Fruit fly (Drosophila melanogaster) whole organism, prepupa: ENCODE data around the gene shd.

ENCODE experiments used
- Blimp-1 ChIP-seq: fragments of 200-800 bp; sonication (Bioruptor generic); optimal IDR thresholded peaks from 3 replicates; lab custom pipeline; 2017; ENCODE audit warnings: missing biosample characterization, missing genetic modification characterization, mild to moderate bottlenecking, moderate library complexity, missing genetic modification reagents
- CG10631 ChIP-seq: fragments of 200-800 bp; sonication (Bioruptor generic); optimal IDR thresholded peaks from 2 replicates; lab custom pipeline; 2016; ENCODE audit warnings: missing biosample characterization, missing genetic modification characterization
- CG11762 ChIP-seq: fragments of 200-800 bp; sonication (Bioruptor generic); optimal IDR thresholded peaks from 3 replicates; lab custom pipeline; 2016; ENCODE audit warnings: missing biosample characterization, missing genetic modification characterization; ENCODE audit not compliant: insufficient read depth
- CG11902 ChIP-seq: fragments of 200-800 bp; sonication (Bioruptor generic); optimal IDR thresholded peaks from 3 replicates; lab custom pipeline; 2016; ENCODE audit warnings: missing biosample characterization, missing genetic modification characterization
- CG15336 ChIP-seq: fragments of 200-800 bp; sonication (Bioruptor generic); IDR thresholded peaks from 2 replicates; pipeline ENCODE4 v1.3.6; 2022; ENCODE audit warnings: missing biosample characterization, missing genetic modification characterization
- CG1621 ChIP-seq: fragments of 200-800 bp; sonication (Bioruptor generic); optimal IDR thresholded peaks from 3 replicates; lab custom pipeline; 2018; ENCODE audit warnings: missing biosample characterization, mild to moderate bottlenecking, missing genetic modification characterization
- CG31627 ChIP-seq: fragments of 200-800 bp; sonication (Bioruptor generic); optimal IDR thresholded peaks from 3 replicates; lab custom pipeline; 2016; ENCODE audit warnings: missing biosample characterization, missing genetic modification characterization
- CG32006 ChIP-seq: fragments of 200-800 bp; sonication (Bioruptor generic); optimal IDR thresholded peaks from 3 replicates; lab custom pipeline; 2017; ENCODE audit warnings: missing biosample characterization, mild to moderate bottlenecking, missing genetic modification characterization
- CG34406 ChIP-seq: fragments of 200-800 bp; sonication (Bioruptor generic); optimal IDR thresholded peaks from 3 replicates; lab custom pipeline; 2016; ENCODE audit warnings: missing biosample characterization, missing genetic modification characterization
- CG4318 ChIP-seq: fragments of 200-800 bp; sonication (Bioruptor generic); optimal IDR thresholded peaks from 3 replicates; lab custom pipeline; 2017; ENCODE audit warnings: missing biosample characterization, mild to moderate bottlenecking, missing genetic modification characterization
- CG6163 ChIP-seq: fragments of 200-800 bp; sonication (Bioruptor generic); IDR thresholded peaks from 3 replicates; pipeline ENCODE4 v1.3.6; 2022; ENCODE audit warnings: missing biosample characterization, missing genetic modification characterization
- CG6276 ChIP-seq: fragments of 200-800 bp; sonication (Bioruptor generic); optimal IDR thresholded peaks from 2 replicates; lab custom pipeline; 2017; ENCODE audit warnings: missing biosample characterization, mild to moderate bottlenecking, missing genetic modification characterization
- CG6808 ChIP-seq: fragments of 200-800 bp; sonication (Bioruptor generic); optimal IDR thresholded peaks from 3 replicates; lab custom pipeline; 2017; ENCODE audit warnings: missing biosample characterization, missing genetic modification characterization, mild to moderate bottlenecking, moderate library complexity, missing genetic modification reagents
- CG6854 ChIP-seq: fragments of 200-800 bp; sonication (Bioruptor generic); optimal IDR thresholded peaks from 2 replicates; lab custom pipeline; 2017; ENCODE audit warnings: missing biosample characterization, mild to moderate bottlenecking, missing genetic modification characterization
- CG7368 ChIP-seq: fragments of 200-800 bp; sonication (Bioruptor generic); optimal IDR thresholded peaks from 3 replicates; lab custom pipeline; 2016; ENCODE audit warnings: missing biosample characterization, missing genetic modification characterization
- CG8119 ChIP-seq: fragments of 200-800 bp; sonication (Bioruptor generic); IDR thresholded peaks from 3 replicates; pipeline ENCODE4 v1.3.6; 2022; ENCODE audit warnings: missing biosample characterization, missing genetic modification characterization
- CG8319 ChIP-seq: fragments of 200-800 bp; sonication (Bioruptor generic); optimal IDR thresholded peaks from 3 replicates; lab custom pipeline; 2016; ENCODE audit warnings: missing biosample characterization, missing genetic modification characterization
- CG8632 ChIP-seq: fragments of 200-800 bp; sonication (Bioruptor generic); optimal IDR thresholded peaks from 3 replicates; lab custom pipeline; 2016; ENCODE audit warnings: missing biosample characterization, missing genetic modification characterization
- CG9139 ChIP-seq: fragments of 200-800 bp; sonication (Bioruptor generic); optimal IDR thresholded peaks from 3 replicates; lab custom pipeline; 2017; ENCODE audit warnings: missing biosample characterization, mild to moderate bottlenecking, missing genetic modification characterization
- Eip75B ChIP-seq: fragments of 200-800 bp; sonication (Bioruptor generic); optimal IDR thresholded peaks from 3 replicates; lab custom pipeline; 2016; ENCODE audit warnings: missing biosample characterization, missing genetic modification characterization
- Eip78C ChIP-seq: fragments of 200-800 bp; sonication (Bioruptor generic); peaks from one replicate; lab custom pipeline; 2016; ENCODE audit warnings: missing biosample characterization, missing genetic modification characterization
- Ets21C ChIP-seq: fragments of 200-800 bp; sonication (Bioruptor generic); optimal IDR thresholded peaks from 3 replicates; lab custom pipeline; 2016; ENCODE audit warnings: missing biosample characterization, missing genetic modification characterization
- Ets96B ChIP-seq: fragments of 200-800 bp; optimal IDR thresholded peaks from 2 replicates; lab custom pipeline; 2019; ENCODE audit warnings: missing biosample characterization, mild to moderate bottlenecking, missing genetic modification characterization, moderate library complexity
- Hr38 ChIP-seq: sonication (Bioruptor generic); optimal IDR thresholded peaks from 2 replicates; lab custom pipeline; 2016; ENCODE audit warnings: missing biosample characterization, missing genetic modification characterization
- Hr39 ChIP-seq: fragments of 200-800 bp; sonication (Bioruptor generic); optimal IDR thresholded peaks from 2 replicates; lab custom pipeline; 2016; ENCODE audit warnings: missing biosample characterization, missing genetic modification characterization
- Hr4 ChIP-seq: fragments of 200-800 bp; sonication (Bioruptor generic); optimal IDR thresholded peaks from 3 replicates; lab custom pipeline; 2016; ENCODE audit warnings: missing biosample characterization, missing genetic modification characterization
- Met ChIP-seq: fragments of 200-800 bp; sonication (Bioruptor generic); optimal IDR thresholded peaks from 3 replicates; lab custom pipeline; 2016; ENCODE audit warnings: missing biosample characterization, missing genetic modification characterization
- Sox102F ChIP-seq: fragments of 200-800 bp; sonication (Bioruptor generic); optimal IDR thresholded peaks from 2 replicates; lab custom pipeline; 2016; ENCODE audit warnings: missing biosample characterization, mild to moderate bottlenecking, missing genetic modification characterization
- Sox14 ChIP-seq: fragments of 200-800 bp; sonication (Bioruptor generic); optimal IDR thresholded peaks from 3 replicates; lab custom pipeline; 2016; ENCODE audit warnings: missing biosample characterization, missing genetic modification characterization
- acj6 ChIP-seq: fragments of 200-800 bp; sonication (Bioruptor generic); optimal IDR thresholded peaks from 3 replicates; lab custom pipeline; 2016; ENCODE audit warnings: missing biosample characterization, missing genetic modification characterization
- cyc ChIP-seq: fragments of 200-800 bp; sonication (Bioruptor generic); optimal IDR thresholded peaks from 3 replicates; lab custom pipeline; 2016; ENCODE audit warnings: missing biosample characterization, missing genetic modification characterization
- dac ChIP-seq: fragments of 200-800 bp; sonication (Bioruptor generic); optimal IDR thresholded peaks from 2 replicates; lab custom pipeline; 2017; ENCODE audit warnings: missing biosample characterization, mild to moderate bottlenecking, missing genetic modification characterization
- dsx ChIP-seq: fragments of 200-800 bp; optimal IDR thresholded peaks from 3 replicates; lab custom pipeline; 2019; ENCODE audit warnings: missing biosample characterization, mild to moderate bottlenecking, missing genetic modification characterization, moderate library complexity; ENCODE audit not compliant: poor library complexity, severe bottlenecking
- fd59A ChIP-seq: fragments of 200-800 bp; sonication (Bioruptor generic); optimal IDR thresholded peaks from 2 replicates; lab custom pipeline; 2017; ENCODE audit warnings: missing biosample characterization, mild to moderate bottlenecking, missing genetic modification characterization, missing genetic modification reagents
- fd85E ChIP-seq: fragments of 200-800 bp; sonication (Bioruptor generic); optimal IDR thresholded peaks from 3 replicates; lab custom pipeline; 2016; ENCODE audit warnings: missing biosample characterization, missing genetic modification characterization
- fkh ChIP-seq: fragments of 200-800 bp; sonication (Bioruptor generic); optimal IDR thresholded peaks from 3 replicates; lab custom pipeline; 2017; ENCODE audit warnings: missing biosample characterization, mild to moderate bottlenecking, missing genetic modification characterization, moderate library complexity
- lz ChIP-seq: fragments of 200-800 bp; sonication (Bioruptor generic); optimal IDR thresholded peaks from 3 replicates; lab custom pipeline; 2016; ENCODE audit warnings: missing biosample characterization, missing genetic modification characterization
- net ChIP-seq: fragments of 200-800 bp; sonication (Bioruptor generic); optimal IDR thresholded peaks from 3 replicates; lab custom pipeline; 2016; ENCODE audit warnings: missing biosample characterization, missing genetic modification characterization
- pdm3 ChIP-seq: fragments of 200-800 bp; sonication (Bioruptor generic); optimal IDR thresholded peaks from 3 replicates; lab custom pipeline; 2016; ENCODE audit warnings: missing biosample characterization, missing genetic modification characterization
- salr ChIP-seq, 2 experiments: fragments of 200-800 bp; sonication (Bioruptor generic); optimal IDR thresholded peaks; 3 replicates each; lab custom pipeline; 2016 to 2018; ENCODE audit warnings: missing biosample characterization in 2 of 2, missing genetic modification characterization in 2 of 2, mild to moderate bottlenecking in 1 of 2
- ss ChIP-seq, 2 experiments: fragments of 200-800 bp; sonication (Bioruptor generic); optimal IDR thresholded peaks; 2 replicates in 1 of 2; 3 replicates in 1 of 2; lab custom pipeline; 2017 to 2018; ENCODE audit warnings: mild to moderate bottlenecking in 2 of 2, missing biosample characterization in 2 of 2, missing genetic modification characterization in 2 of 2, moderate library complexity in 1 of 2
- svp ChIP-seq: fragments of 200-800 bp; sonication (Bioruptor generic); peaks from one replicate; lab custom pipeline; 2016; ENCODE audit warnings: missing biosample characterization, missing genetic modification characterization
- topi ChIP-seq: fragments of 200-800 bp; sonication (Bioruptor generic); optimal IDR thresholded peaks from 3 replicates; lab custom pipeline; 2016; ENCODE audit warnings: missing biosample characterization, missing genetic modification characterization
- vri ChIP-seq: fragments of 200-800 bp; sonication (Bioruptor generic); optimal IDR thresholded peaks from 3 replicates; lab custom pipeline; 2016; ENCODE audit warnings: missing biosample characterization, mild to moderate bottlenecking, missing genetic modification characterization

Gene shd

dm6 chr3L:14611406-14612335 is 2.6 kb upstream of the shd start (continued):
- TF ChIP-seq Blimp-1 (GFP tag; lab: Kevin White, UChicago) (no peak), CG11902 (no peak), CG34406 (GFP tag; lab: Kevin White, UChicago) (peak; percentile 26), Met (GFP tag; lab: Kevin White, UChicago) (no peak), CG8119 (GFP tag; lab: Robert Waterston, UW) (no peak), Hr39 (GFP tag; lab: Kevin White, UChicago) (no peak), acj6 (GFP tag; lab: Kevin White, UChicago) (peak; percentile 21), fd85E (GFP tag; lab: Kevin White, UChicago) (no peak), CG31627 (no peak), pdm3 (GFP tag; lab: Kevin White, UChicago) (no peak), CG6163 (no peak), cyc (GFP tag; lab: Kevin White, UChicago) (no peak), Ets21C (GFP tag; lab: Kevin White, UChicago) (no peak), CG9139 (GFP tag; lab: Kevin White, UChicago) (peak; percentile 17), fd59A (GFP tag; lab: Kevin White, UChicago) (no peak), svp (GFP tag; lab: Kevin White, UChicago) (no peak), vri (GFP tag; lab: Kevin White, UChicago) (no peak), CG6276 (GFP tag; lab: Kevin White, UChicago) (no peak)

- TF ChIP-seq CG32006 (GFP tag; lab: Kevin White, UChicago) (peak; percentile 86), lz (GFP tag; lab: Kevin White, UChicago) (peak; percentile 25), cyc (GFP tag; lab: Kevin White, UChicago) (peak; percentile 36), svp (GFP tag; lab: Kevin White, UChicago) (no peak), CG1621 (tag; lab: Kevin White, UChicago) (peak; percentile 51), Hr38 (GFP tag; lab: Kevin White, UChicago) (no peak), CG6808 (GFP tag; lab: Kevin White, UChicago) (peak; percentile 73), Eip75B (peak; percentile 37), Hr4 (GFP tag; lab: Kevin White, UChicago) (peak; percentile 61), topi (GFP tag; lab: Kevin White, UChicago) (peak; percentile 29), fd85E (GFP tag; lab: Kevin White, UChicago) (no peak), Hr39 (GFP tag; lab: Kevin White, UChicago) (peak; percentile 10), Ets21C (GFP tag; lab: Kevin White, UChicago) (no peak), vri (GFP tag; lab: Kevin White, UChicago) (peak; percentile 96), CG8319 (GFP tag; lab: Kevin White, UChicago) (no peak), ss (GFP tag; optimal IDR thresholded peaks at IDR 0.05; lab: Kevin White, UChicago) (peak in 1 of 2 experiments; percentile 51), Eip78C (peak; percentile 91), CG8119 (GFP tag; lab: Robert Waterston, UW) (peak; percentile 72), fkh (GFP tag; lab: Kevin White, UChicago) (peak; percentile 77), CG10631 (GFP tag; lab: Kevin White, UChicago) (peak; percentile 64), CG8632 (GFP tag; lab: Kevin White, UChicago) (peak; percentile 14), fd59A (GFP tag; lab: Kevin White, UChicago) (peak; percentile 71), CG6854 (GFP tag; lab: Kevin White, UChicago) (no peak), dac (no peak), pdm3 (GFP tag; lab: Kevin White, UChicago) (peak; percentile 73), Sox14 (GFP tag; lab: Kevin White, UChicago) (peak; percentile 43), CG7368 (GFP tag; lab: Kevin White, UChicago) (no peak), CG11902 (peak; percentile 22), dsx (GFP tag; lab: Kevin White, UChicago) (peak; percentile 100), salr (GFP tag; optimal IDR thresholded peaks at IDR 0.05; lab: Kevin White, UChicago) (peak; percentile 31 to 79), Ets96B (tag; lab: Kevin White, UChicago) (peak; percentile 78), CG15336 (GFP tag; lab: Robert Waterston, UW) (peak; percentile 74), Sox102F (GFP tag; lab: Kevin White, UChicago) (no peak), acj6 (GFP tag; lab: Kevin White, UChicago) (peak; percentile 69), CG4318 (GFP tag; lab: Kevin White, UChicago) (peak; percentile 57), net (GFP tag; lab: Kevin White, UChicago) (peak; percentile 38), CG11762 (GFP tag; lab: Kevin White, UChicago) (no peak), CG31627 (peak; percentile 5)
These were observed 1.1 kb upstream of the shd start for dm6 chr3L:14612945-14613791.
